Fruit fly (Drosophila melanogaster) whole organism, pupa: Measurements from ENCODE around the gene CG16717.
A peak's percentile ranks its signal among the peaks of the same experiment; 100 is the strongest.

Experiments used
- CG12605 ChIP-seq: fragments of 200-800 bp; sonication (Bioruptor generic); IDR thresholded peaks from 2 replicates; pipeline ENCODE4 v1.3.6; 2022; ENCODE audit warnings: missing biosample characterization, missing genetic modification characterization
- CG13204 ChIP-seq: fragments of 200-800 bp; sonication (Bioruptor generic); optimal IDR thresholded peaks from 2 replicates; lab custom pipeline; 2018; ENCODE audit warnings: missing biosample characterization, mild to moderate bottlenecking, missing genetic modification characterization, moderate library complexity
- CG15710 ChIP-seq: fragments of 200-800 bp; sonication (Bioruptor generic); optimal IDR thresholded peaks from 2 replicates; lab custom pipeline; 2018; ENCODE audit warnings: missing biosample characterization, mild to moderate bottlenecking, missing genetic modification characterization, moderate library complexity
- D1 ChIP-seq: fragments of 200-800 bp; sonication (Bioruptor generic); optimal IDR thresholded peaks from 2 replicates; lab custom pipeline; 2018; ENCODE audit warnings: missing biosample characterization, mild to moderate bottlenecking, missing genetic modification characterization, moderate library complexity
- EcR ChIP-seq: fragments of 200-800 bp; sonication (Bioruptor generic); optimal IDR thresholded peaks from 3 replicates; lab custom pipeline; 2019; ENCODE audit warnings: missing biosample characterization, missing genetic modification characterization, mild to moderate bottlenecking, moderate library complexity, missing genetic modification reagents
- Pif1B ChIP-seq: fragments of 200-800 bp; sonication (Bioruptor generic); optimal IDR thresholded peaks from 3 replicates; lab custom pipeline; 2016; ENCODE audit warnings: missing biosample characterization, missing genetic modification characterization
- fd96Ca ChIP-seq: fragments of 200-800 bp; sonication (Bioruptor generic); IDR thresholded peaks from 3 replicates; pipeline ENCODE4 v1.3.6; 2022; ENCODE audit warnings: missing biosample characterization, missing genetic modification characterization

DNA sequence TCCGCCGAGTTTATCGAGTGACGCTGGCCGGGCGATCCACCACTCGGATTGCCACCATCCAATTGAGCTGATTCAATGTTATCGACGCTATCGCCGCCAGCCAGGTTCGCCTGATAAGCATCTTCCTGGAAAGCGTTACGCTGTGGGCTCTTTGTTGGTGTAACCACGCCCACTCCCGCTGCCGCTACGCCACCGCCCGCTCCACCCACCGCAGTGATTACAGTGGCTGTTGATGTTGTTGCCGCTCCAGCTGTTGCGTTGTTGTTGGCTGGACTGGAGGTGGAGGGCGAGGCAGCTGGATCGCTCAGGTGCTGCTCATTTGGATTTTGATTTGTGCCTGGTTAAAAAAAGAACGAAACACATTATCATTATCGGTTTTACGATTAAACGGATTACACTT, 7.6 kb upstream of the CG16717 start:
- TF ChIP-seq CG12605 (GFP tag; lab: Robert Waterston, UW): no peak
- peak; percentile 10 for TF ChIP-seq CG13204 (GFP tag; lab: Kevin White, UChicago)
- TF ChIP-seq fd96Ca (GFP tag; lab: Robert Waterston, UW): no peak
- no peak for TF ChIP-seq EcR
- no peak for TF ChIP-seq CG15710 (tag; lab: Kevin White, UChicago)
- TF ChIP-seq Pif1B (GFP tag; lab: Kevin White, UChicago): no peak
- TF ChIP-seq D1: no peak
